Worm (Caenorhabditis elegans) whole organism, midembryonic: ENCODE results near the gene ham-1.
"Not testable (repeated sequence)": the region's sequence is repeated elsewhere in the genome, so short reads cannot be mapped to it uniquely, and the experiment has no call there.

Source experiments
- cog-1 ChIP-seq: sonication (generic microtip); optimal IDR thresholded peaks from 2 replicates; lab custom pipeline; 2016; ENCODE audit warnings: missing genetic modification characterization, missing compliant biosample characterization
- med-1 ChIP-seq: sonication (generic microtip); optimal IDR thresholded peaks from 2 replicates; lab custom pipeline; 2017; ENCODE audit warnings: missing genetic modification characterization, mild to moderate bottlenecking, missing compliant biosample characterization, antibody characterized with exemption, missing genetic modification reagents; ENCODE audit not compliant: insufficient read depth
- tab-1 ChIP-seq: fragments of 200-800 bp; sonication (Bioruptor generic); IDR thresholded peaks from 2 replicates; pipeline ENCODE4 v1.3.6; 2022; ENCODE audit warnings: missing genetic modification characterization, missing compliant biosample characterization
- ztf-29 ChIP-seq: fragments of 200-800 bp; sonication (Bioruptor generic); IDR thresholded peaks from 2 replicates; pipeline ENCODE4 v1.3.6; 2022; ENCODE audit warnings: missing genetic modification reagents, missing genetic modification characterization, missing compliant biosample characterization

DNA sequence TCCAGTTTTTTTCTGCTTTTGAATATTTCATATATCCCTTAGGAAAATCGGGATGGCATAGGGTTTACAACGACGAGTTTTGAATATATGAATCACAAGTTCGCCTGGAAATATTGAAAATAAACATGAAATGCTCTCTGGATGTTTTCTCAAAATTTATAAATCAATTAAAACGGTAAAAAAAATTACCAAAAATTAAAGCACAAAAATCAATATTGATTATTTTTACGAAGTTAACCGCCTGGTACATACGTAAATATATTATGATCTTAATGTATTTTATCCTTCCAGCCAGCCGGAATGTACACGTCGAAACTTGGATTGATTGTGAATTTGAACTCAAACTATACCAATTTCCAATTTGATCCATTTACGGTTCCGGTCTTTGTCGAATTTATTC, 36.6 kb upstream of the ham-1 start, which contains the start of gene sru-17:
- not testable (repeated sequence) for TF ChIP-seq ztf-29; med-1 (GFP tag; lab: Kevin White, UChicago); tab-1 (GFP tag; lab: Robert Waterston, UW); cog-1
